Worm (Caenorhabditis elegans) whole organism, L4/young adult: ENCODE measurements around the gene ztf-27.

ENCODE experiments used
- W03F9.2 ChIP-seq: fragments of 150-350 bp; optimal IDR thresholded peaks from 2 replicates; lab custom pipeline; 2014; ENCODE audit warnings: missing biosample characterization, missing genetic modification characterization
- dao-5 ChIP-seq: sonication (generic microtip); optimal IDR thresholded peaks from 2 replicates; lab custom pipeline; 2016; ENCODE audit warnings: missing genotype, missing genetic modification characterization, moderate library complexity, missing compliant biosample characterization
- him-1 ChIP-seq: sonication (generic microtip); optimal IDR thresholded peaks from 2 replicates; lab custom pipeline; 2016; ENCODE audit warnings: missing genotype, missing genetic modification reagents, missing genetic modification characterization, missing compliant biosample characterization

The ztf-27 gene

DNA sequence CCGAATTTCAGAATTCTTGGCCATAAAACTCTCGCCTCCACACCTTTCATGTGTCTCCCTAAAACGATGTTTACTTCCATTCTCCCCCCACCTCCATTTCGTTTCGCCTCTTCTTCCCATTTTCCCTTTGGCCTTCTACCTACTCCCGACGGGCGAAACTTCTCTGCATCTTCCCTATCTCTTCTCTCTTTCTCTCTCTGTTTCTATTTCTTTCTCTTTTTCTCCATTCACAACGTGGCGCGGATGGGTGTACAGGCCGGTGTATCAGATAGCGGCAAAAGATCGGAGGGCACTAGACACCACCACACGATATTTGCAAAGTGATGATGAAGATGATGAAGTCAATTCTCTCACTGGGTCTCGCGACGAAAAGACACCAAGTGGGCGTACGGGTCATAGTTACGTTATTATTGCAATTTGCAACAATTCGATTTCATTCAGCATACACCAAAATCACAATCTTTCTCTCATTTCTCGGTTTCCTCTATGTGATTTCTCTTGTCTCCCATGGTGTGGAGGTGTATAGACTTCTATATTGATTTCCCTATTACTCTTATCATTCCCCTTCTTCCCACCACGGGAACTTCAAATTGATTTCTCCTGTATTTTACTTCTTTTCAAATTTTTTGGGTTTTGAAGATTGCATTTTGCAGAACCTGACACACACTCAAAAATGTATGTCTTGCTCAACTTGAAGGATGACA lies at the start of gene ztf-27:
Gene ztf-27, plus strand, starts transcription at position 654 of the 704 bp plus-strand sequence.
- no peak for TF ChIP-seq him-1 (tag; lab: Kevin White, UChicago)
- no peak for TF ChIP-seq dao-5 (tag; lab: Kevin White, UChicago)
- no peak for TF ChIP-seq W03F9.2

DNA sequence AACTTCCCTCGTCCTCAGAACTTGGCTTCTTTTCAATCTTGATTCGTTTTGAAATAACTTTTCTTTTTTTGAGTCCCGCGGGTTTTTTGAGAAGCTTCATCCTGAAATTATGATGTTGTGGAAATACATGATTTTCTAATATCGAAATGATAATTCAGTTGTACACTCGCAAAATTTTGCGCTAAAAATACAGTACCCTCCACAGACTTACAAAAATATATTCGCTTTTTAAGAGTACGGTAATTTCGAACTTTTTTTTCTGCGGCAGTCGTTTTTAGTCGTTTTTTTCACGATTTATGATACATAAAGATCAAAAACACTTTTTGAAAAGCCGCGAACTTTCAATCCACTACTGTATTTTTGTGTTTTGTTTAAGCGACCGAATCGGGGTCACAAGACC lies 40.1 kb upstream of the ztf-27 start, which contains the start of gene pro-2:
Gene pro-2, minus strand, starts transcription at position 101 of the 400 bp plus-strand sequence.
- TF ChIP-seq W03F9.2 (no peak), him-1 (tag; lab: Kevin White, UChicago) (no peak), dao-5 (tag; lab: Kevin White, UChicago) (no peak)

DNA sequence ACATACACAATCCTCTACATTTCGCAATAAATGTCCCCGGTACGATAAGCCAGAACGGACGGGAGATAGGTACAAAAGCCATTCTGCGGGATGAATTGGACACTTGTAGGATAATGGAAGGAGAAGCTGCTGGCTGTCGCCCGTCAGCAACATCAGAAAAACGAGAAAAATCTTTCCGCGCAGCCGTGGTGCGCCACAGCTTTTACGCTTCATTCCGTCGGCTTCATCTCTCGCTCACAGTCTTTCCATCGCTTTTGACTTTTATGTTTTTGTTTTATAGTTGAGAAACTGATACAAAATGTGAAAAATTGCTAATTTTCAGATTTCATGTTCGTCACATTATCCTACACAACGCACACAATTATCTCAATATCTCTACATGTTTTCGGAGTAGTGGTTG lies 39.1 kb upstream of the ztf-27 start, which contains the start of gene C07E3.10:
Gene C07E3.10, plus strand, starts transcription at position 301 of the 400 bp plus-strand sequence.
- no peak for TF ChIP-seq dao-5 (tag; lab: Kevin White, UChicago)
- no peak for TF ChIP-seq W03F9.2

DNA sequence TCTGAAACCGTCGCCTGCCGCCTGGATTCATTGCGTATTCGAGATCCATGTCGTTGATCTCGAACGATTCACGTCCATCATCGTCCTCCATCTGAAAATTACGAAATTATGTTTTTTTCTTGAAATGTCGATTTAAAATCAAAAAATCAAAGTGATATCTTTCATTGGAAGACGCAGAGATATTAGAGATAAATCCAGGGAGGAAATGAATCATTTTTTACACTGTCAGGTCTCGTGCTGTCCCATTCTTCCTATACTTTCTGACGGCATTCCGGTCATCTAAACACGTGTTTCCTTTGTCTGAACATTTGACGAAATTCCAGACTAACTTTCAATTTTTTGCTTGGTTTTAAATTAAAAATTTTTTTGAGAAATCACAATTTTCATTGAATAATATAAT lies 35.2 kb upstream of the ztf-27 start, which contains the start of gene stip-1:
Gene stip-1, minus strand, starts transcription at position 98 of the 400 bp plus-strand sequence.
- no peak for TF ChIP-seq him-1 (tag; lab: Kevin White, UChicago)
- TF ChIP-seq W03F9.2, result no peak
- TF ChIP-seq dao-5 (tag; lab: Kevin White, UChicago), result no peak

DNA sequence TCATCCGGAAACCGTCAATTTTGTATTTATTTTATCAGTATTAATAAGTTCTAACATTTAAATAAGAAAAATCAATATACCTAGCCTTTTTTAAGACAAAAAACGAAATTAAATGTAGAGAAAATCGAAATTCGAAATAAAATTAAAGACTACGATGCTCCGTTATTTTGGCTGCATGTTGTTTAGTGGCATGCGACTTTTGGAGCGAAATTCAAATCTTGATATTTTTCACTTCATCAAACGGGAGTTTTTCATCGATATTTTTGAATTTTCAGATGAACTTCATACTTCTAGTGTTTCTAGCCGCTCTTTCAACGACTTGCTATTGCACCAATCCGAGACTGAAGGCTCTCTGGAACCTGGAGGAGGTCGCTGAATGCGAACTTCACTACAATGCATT lies 34.6 kb upstream of the ztf-27 start, which contains the start of gene C07E3.9:
Gene C07E3.9, plus strand, starts transcription at position 270 of the 400 bp plus-strand sequence.
- TF ChIP-seq him-1 (tag; lab: Kevin White, UChicago) (no peak), W03F9.2 (no peak), dao-5 (tag; lab: Kevin White, UChicago) (no peak)

- TF ChIP-seq dao-5 (tag; lab: Kevin White, UChicago) (no peak), W03F9.2 (no peak), him-1 (tag; lab: Kevin White, UChicago) (no peak)
Observed at ce11 chrII:10351963-10352362, 33.2 kb upstream of the ztf-27 start, which contains the start of gene C07E3.8. Gene C07E3.8 (plus strand): TSS chrII:10352263.

- TF ChIP-seq him-1 (tag; lab: Kevin White, UChicago) (no peak), dao-5 (tag; lab: Kevin White, UChicago) (no peak), W03F9.2 (no peak)
Observed at ce11 chrII:10357468-10358007, 27.6 kb upstream of the ztf-27 start, which contains the start of gene C07E3.3. Gene C07E3.3 (minus strand): TSS chrII:10357518.

- no peak for TF ChIP-seq dao-5 (tag; lab: Kevin White, UChicago)
- TF ChIP-seq W03F9.2, result no peak
- no peak for TF ChIP-seq him-1 (tag; lab: Kevin White, UChicago)
Observed at ce11 chrII:10360487-10360886, 24.6 kb upstream of the ztf-27 start, which contains the start of gene C07E3.4. Gene C07E3.4 (plus strand): TSS chrII:10360787.

DNA sequence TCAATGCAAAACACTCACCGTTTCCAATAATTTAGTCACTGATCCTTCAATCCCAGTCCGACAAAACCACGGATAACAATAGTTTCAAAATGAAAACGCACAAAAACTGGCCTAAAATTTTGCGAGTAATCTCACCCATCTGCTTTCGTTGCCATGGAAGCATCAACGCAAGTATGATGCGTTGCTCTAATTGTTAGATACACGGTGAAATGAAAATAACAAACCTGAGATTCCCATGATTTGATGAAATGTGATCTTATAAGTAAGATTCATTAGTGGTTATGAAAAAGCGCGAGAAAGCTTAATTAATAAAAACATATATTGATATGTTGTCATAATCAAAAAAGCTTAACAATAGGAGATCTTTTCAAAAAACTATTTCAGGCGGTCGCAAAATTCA lies 17.9 kb upstream of the ztf-27 start, which contains the start of gene ceh-57:
Gene ceh-57, minus strand, starts transcription at position 95 of the 400 bp plus-strand sequence.
- no peak for TF ChIP-seq W03F9.2
- TF ChIP-seq him-1 (tag; lab: Kevin White, UChicago), result no peak
- no peak for TF ChIP-seq dao-5 (tag; lab: Kevin White, UChicago)

DNA sequence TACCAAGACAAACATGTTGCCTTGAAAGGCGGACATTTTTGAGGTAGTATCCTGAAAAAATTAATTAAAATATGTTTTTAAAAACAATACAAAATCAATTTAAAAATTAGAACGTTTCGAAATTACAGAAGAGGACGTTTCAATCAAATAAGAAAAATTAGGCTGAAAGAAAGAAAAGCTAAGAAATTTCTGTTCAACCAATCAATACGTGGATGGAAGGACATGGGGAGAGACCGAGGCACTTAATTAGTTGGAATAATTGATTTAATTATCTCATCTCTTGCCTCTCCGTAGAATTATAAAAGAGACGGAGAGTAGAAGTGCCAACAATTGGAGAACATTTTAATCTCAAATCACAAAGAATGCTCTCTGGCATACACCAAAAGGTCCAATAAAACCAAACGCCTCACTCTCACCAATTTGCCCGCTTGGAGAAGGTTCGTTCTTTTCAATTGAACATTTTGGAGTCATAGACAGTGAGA lies 15.5 kb upstream of the ztf-27 start, which contains the start of gene ceh-58:
Gene ceh-58, minus strand, starts transcription at position 51 of the 482 bp plus-strand sequence.
- TF ChIP-seq W03F9.2, result no peak
- no peak for TF ChIP-seq him-1 (tag; lab: Kevin White, UChicago)
- no peak for TF ChIP-seq dao-5 (tag; lab: Kevin White, UChicago)

- no peak for TF ChIP-seq dao-5 (tag; lab: Kevin White, UChicago)
- TF ChIP-seq him-1 (tag; lab: Kevin White, UChicago), result no peak
- TF ChIP-seq W03F9.2, result no peak
Observed at ce11 chrII:10370826-10371225, 14.3 kb upstream of the ztf-27 start.

DNA sequence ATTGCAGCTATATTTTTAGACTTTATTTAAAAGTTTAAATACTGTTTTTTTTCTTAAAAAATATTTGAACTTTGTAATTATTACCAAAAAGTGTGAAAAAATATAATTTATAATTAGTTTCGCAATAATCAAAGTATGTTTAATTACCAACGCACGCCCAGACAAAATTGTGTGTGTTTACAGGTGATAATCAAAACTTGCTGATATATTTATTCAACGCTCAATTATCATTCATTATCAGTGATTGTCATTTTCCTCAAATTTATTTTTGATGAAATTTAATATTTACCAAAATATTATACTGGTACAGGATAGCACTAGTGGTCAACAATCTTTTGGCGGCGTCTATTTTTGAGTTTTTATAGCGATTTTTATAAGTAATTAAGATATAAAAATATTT lies 12.1 kb upstream of the ztf-27 start:
- no peak for TF ChIP-seq W03F9.2
- TF ChIP-seq him-1 (tag; lab: Kevin White, UChicago), result no peak
- no peak for TF ChIP-seq dao-5 (tag; lab: Kevin White, UChicago)

ce11 chrII:10373536-10374169 lies 11.5 kb upstream of the ztf-27 start:
- TF ChIP-seq dao-5 (tag; lab: Kevin White, UChicago), result no peak
- no peak for TF ChIP-seq W03F9.2
- TF ChIP-seq him-1 (tag; lab: Kevin White, UChicago), result no peak
